Fruit fly (Drosophila melanogaster) whole organism, embryonic: ENCODE data around the gene Hs6st.

Experiments
- Asciz ChIP-seq: fragments of 200-800 bp; sonication (Bioruptor generic); optimal IDR thresholded peaks from 2 replicates; lab custom pipeline; 2017; ENCODE audit warnings: missing biosample characterization, mild to moderate bottlenecking, missing genetic modification characterization, missing genetic modification reagents
- Atf-2 ChIP-seq: fragments of 200-800 bp; sonication (Bioruptor generic); optimal IDR thresholded peaks from 2 replicates; lab custom pipeline; 2016; ENCODE audit warnings: missing biosample characterization, missing genetic modification characterization
- Atf6 ChIP-seq: fragments of 200-800 bp; sonication (Bioruptor generic); IDR thresholded peaks from 2 replicates; pipeline ENCODE4 v1.3.6; 2022; ENCODE audit warnings: missing biosample characterization, missing genetic modification characterization
- B-H2 ChIP-seq: fragments of 200-800 bp; sonication (Bioruptor generic); optimal IDR thresholded peaks from 2 replicates; lab custom pipeline; 2018; ENCODE audit warnings: missing biosample characterization, mild to moderate bottlenecking, missing genetic modification characterization
- CG10209 ChIP-seq: fragments of 200-800 bp; sonication (Bioruptor generic); optimal IDR thresholded peaks from 3 replicates; lab custom pipeline; 2017; ENCODE audit warnings: missing biosample characterization, mild to moderate bottlenecking, missing genetic modification characterization, missing genetic modification reagents
- CG10431 ChIP-seq: fragments of 200-800 bp; sonication (Bioruptor generic); optimal IDR thresholded peaks from 3 replicates; lab custom pipeline; 2018; ENCODE audit warnings: missing biosample characterization, mild to moderate bottlenecking, missing genetic modification characterization
- CG1233 ChIP-seq: fragments of 200-800 bp; sonication (Bioruptor generic); optimal IDR thresholded peaks from 4 replicates; lab custom pipeline; 2018; ENCODE audit warnings: missing biosample characterization, mild to moderate bottlenecking, missing genetic modification characterization
- CG15269 ChIP-seq: fragments of 200-800 bp; sonication (Bioruptor generic); optimal IDR thresholded peaks from 2 replicates; lab custom pipeline; 2018; ENCODE audit warnings: missing biosample characterization, mild to moderate bottlenecking, missing genetic modification characterization, moderate library complexity
- CG15514 ChIP-seq: fragments of 200-800 bp; sonication (Bioruptor generic); optimal IDR thresholded peaks from 3 replicates; lab custom pipeline; 2017; ENCODE audit warnings: missing biosample characterization, missing genetic modification characterization, mild to moderate bottlenecking, moderate library complexity, missing genetic modification reagents
- CG16813 ChIP-seq: fragments of 200-800 bp; sonication (Bioruptor generic); IDR thresholded peaks from 3 replicates; pipeline ENCODE4 v1.3.6; 2022; ENCODE audit warnings: missing biosample characterization, missing genetic modification characterization; ENCODE audit not compliant: partially characterized antibody
- CG18599 ChIP-seq: fragments of 200-800 bp; sonication (Bioruptor generic); optimal IDR thresholded peaks from 3 replicates; lab custom pipeline; 2017; ENCODE audit warnings: missing biosample characterization, missing genetic modification characterization, mild to moderate bottlenecking, moderate library complexity, missing genetic modification reagents
- CG2889 ChIP-seq: fragments of 200-800 bp; sonication (Bioruptor generic); IDR thresholded peaks from 3 replicates; pipeline ENCODE4 v1.3.6; 2022; ENCODE audit warnings: missing biosample characterization, missing genetic modification characterization
- CG30020 ChIP-seq: fragments of 200-800 bp; optimal IDR thresholded peaks from 2 replicates; lab custom pipeline; 2019; ENCODE audit warnings: missing biosample characterization, mild to moderate bottlenecking, missing genetic modification characterization, moderate library complexity
- CG30403 ChIP-seq: fragments of 200-800 bp; sonication (Bioruptor generic); optimal IDR thresholded peaks from 3 replicates; lab custom pipeline; 2016; ENCODE audit warnings: missing biosample characterization, missing genetic modification characterization
- CG31388 ChIP-seq: fragments of 200-800 bp; sonication (Bioruptor generic); optimal IDR thresholded peaks from 2 replicates; lab custom pipeline; 2016; ENCODE audit warnings: missing biosample characterization, missing genetic modification characterization
- CG32772 ChIP-seq: fragments of 200-800 bp; sonication (Bioruptor generic); IDR thresholded peaks from 2 replicates; pipeline ENCODE4 v1.3.6; 2022; ENCODE audit warnings: missing biosample characterization, missing genetic modification characterization
- CG34422 ChIP-seq: fragments of 200-800 bp; sonication (Bioruptor generic); IDR thresholded peaks from 3 replicates; pipeline ENCODE4 v1.3.6; 2022; ENCODE audit warnings: missing biosample characterization, missing genetic modification characterization
- CG6689 ChIP-seq: fragments of 200-800 bp; sonication (Bioruptor generic); IDR thresholded peaks from 2 replicates; pipeline ENCODE4 v1.3.6; 2022; ENCODE audit warnings: missing biosample characterization, missing genetic modification characterization
- Dbx ChIP-seq: fragments of 200-800 bp; sonication (Bioruptor generic); IDR thresholded peaks from 3 replicates; pipeline ENCODE4 v1.3.6; 2022; ENCODE audit warnings: missing biosample characterization, missing genetic modification characterization
- ERR ChIP-seq: fragments of 200-800 bp; sonication (Bioruptor generic); optimal IDR thresholded peaks from 2 replicates; lab custom pipeline; 2016; ENCODE audit warnings: missing biosample characterization, missing genetic modification characterization
- Fer2 ChIP-seq: fragments of 200-800 bp; sonication (Bioruptor generic); optimal IDR thresholded peaks from 2 replicates; lab custom pipeline; 2018; ENCODE audit warnings: missing biosample characterization, mild to moderate bottlenecking, missing genetic modification characterization, moderate library complexity
- HLHmδ ChIP-seq: fragments of 200-800 bp; sonication (Bioruptor generic); optimal IDR thresholded peaks from 2 replicates; lab custom pipeline; 2018; ENCODE audit warnings: missing biosample characterization, mild to moderate bottlenecking, missing genetic modification characterization, moderate library complexity
- Hr3 ChIP-seq: fragments of 200-800 bp; sonication (Bioruptor generic); optimal IDR thresholded peaks from 3 replicates; lab custom pipeline; 2016; ENCODE audit warnings: missing biosample characterization, missing genetic modification characterization
- Hr39 ChIP-seq: fragments of >200 bp; optimal IDR thresholded peaks from 2 replicates; lab custom pipeline; 2017
- Hr51 ChIP-seq, 2 experiments: fragments of 200-800 bp; sonication (Bioruptor generic); optimal IDR thresholded peaks; 2 replicates in 1 of 2; 3 replicates in 1 of 2; lab custom pipeline; 2016 to 2018; ENCODE audit warnings: missing biosample characterization in 2 of 2, missing genetic modification characterization in 2 of 2, mild to moderate bottlenecking in 1 of 2, moderate library complexity in 1 of 2
- NK7.1 ChIP-seq: fragments of 200-800 bp; sonication (Bioruptor generic); optimal IDR thresholded peaks from 3 replicates; lab custom pipeline; 2016; ENCODE audit warnings: missing biosample characterization, missing genetic modification characterization
- Oli ChIP-seq: fragments of 200-800 bp; sonication (Bioruptor generic); optimal IDR thresholded peaks from 2 replicates; lab custom pipeline; 2018; ENCODE audit warnings: missing biosample characterization, mild to moderate bottlenecking, missing genetic modification characterization, moderate library complexity
- Opbp ChIP-seq: fragments of 200-800 bp; sonication (Bioruptor generic); IDR thresholded peaks from 3 replicates; pipeline ENCODE4 v1.3.6; 2022; ENCODE audit warnings: missing biosample characterization, missing genetic modification characterization; ENCODE audit not compliant: partially characterized antibody
- Pdp1 ChIP-seq, 2 experiments: fragments of 200-800 bp; sonication (Bioruptor generic); optimal IDR thresholded peaks; 3 replicates each; lab custom pipeline; 2016; ENCODE audit warnings: missing biosample characterization in 2 of 2, missing genetic modification characterization in 2 of 2, mild to moderate bottlenecking in 1 of 2, moderate library complexity in 1 of 2
- Six4 ChIP-seq: fragments of 200-800 bp; sonication (Bioruptor generic); optimal IDR thresholded peaks from 2 replicates; lab custom pipeline; 2016; ENCODE audit warnings: missing biosample characterization, missing genetic modification characterization
- Stat92E ChIP-seq, 3 experiments: fragments of >200 bp in 2 of 3; fragments of 200-800 bp in 1 of 3; sonication (Bioruptor generic) in 1 of 3; optimal IDR thresholded peaks; 2 replicates each; lab custom pipeline; 2017 to 2019; ENCODE audit warnings: missing biosample characterization in 3 of 3, missing genetic modification characterization in 3 of 3, mild to moderate bottlenecking in 1 of 3, moderate library complexity in 1 of 3
- TFAM ChIP-seq: fragments of 200-800 bp; sonication (Bioruptor generic); optimal IDR thresholded peaks from 2 replicates; lab custom pipeline; 2017; ENCODE audit warnings: missing biosample characterization, missing genetic modification characterization, inconsistent platforms
- Usf ChIP-seq: fragments of 200-800 bp; sonication (Bioruptor generic); optimal IDR thresholded peaks from 2 replicates; lab custom pipeline; 2017; ENCODE audit warnings: missing genotype, missing biosample characterization, missing genetic modification characterization
- ac ChIP-seq: fragments of 200-800 bp; sonication (Bioruptor generic); optimal IDR thresholded peaks from 3 replicates; lab custom pipeline; 2017; ENCODE audit warnings: missing biosample characterization, mild to moderate bottlenecking, missing genetic modification characterization
- amos ChIP-seq: fragments of 200-800 bp; sonication (Bioruptor generic); IDR thresholded peaks from 2 replicates; pipeline ENCODE4 v1.3.6; 2022; ENCODE audit warnings: missing biosample characterization, missing genetic modification characterization; ENCODE audit not compliant: partially characterized antibody
- ap ChIP-seq: fragments of 200-800 bp; sonication (Bioruptor generic); IDR thresholded peaks from 2 replicates; pipeline ENCODE4 v1.3.6; 2022; ENCODE audit warnings: missing biosample characterization, missing genetic modification characterization
- btn ChIP-seq: fragments of 200-800 bp; sonication (Bioruptor generic); optimal IDR thresholded peaks from 2 replicates; lab custom pipeline; 2016; ENCODE audit warnings: missing biosample characterization, missing genetic modification characterization
- cad ChIP-seq: fragments of >200 bp; optimal IDR thresholded peaks from 2 replicates; lab custom pipeline; 2017; ENCODE audit warnings: missing biosample characterization, missing genetic modification characterization
- croc ChIP-seq: fragments of 200-800 bp; sonication (Bioruptor generic); conservative IDR thresholded peaks from 3 replicates; pipeline ENCODE4 v1.3.6; 2022; ENCODE audit warnings: missing biosample characterization, missing genetic modification characterization
- ham ChIP-seq: fragments of 200-800 bp; sonication (Bioruptor generic); IDR thresholded peaks from 2 replicates; pipeline ENCODE4 v1.3.6; 2022; ENCODE audit warnings: missing biosample characterization, missing genetic modification characterization
- hb ChIP-seq: fragments of 200-800 bp; sonication (Bioruptor generic); IDR thresholded peaks from 3 replicates; pipeline ENCODE4 v1.3.6; 2022; ENCODE audit warnings: missing biosample characterization, missing genetic modification characterization; ENCODE audit not compliant: partially characterized antibody
- nerfin-1 ChIP-seq: fragments of 200-800 bp; sonication (Bioruptor generic); optimal IDR thresholded peaks from 3 replicates; lab custom pipeline; 2019; ENCODE audit warnings: missing biosample characterization, mild to moderate bottlenecking, missing genetic modification characterization, moderate library complexity
- onecut ChIP-seq: fragments of 200-800 bp; sonication (Bioruptor generic); IDR thresholded peaks from 2 replicates; pipeline ENCODE4 v1.3.6; 2022; ENCODE audit warnings: missing biosample characterization, missing genetic modification characterization
- pan ChIP-seq, 4 experiments: fragments of >200 bp in 3 of 4; fragments of 200-800 bp in 1 of 4; sonication (Bioruptor generic) in 1 of 4; optimal IDR thresholded peaks in 3 of 4; IDR thresholded peaks in 1 of 4; 2 replicates each; pipeline versions ENCODE4 v1.3.6 to Lab custom; 2017 to 2022; ENCODE audit warnings: missing biosample characterization in 2 of 4, missing genetic modification characterization in 2 of 4, mixed read lengths in 1 of 4
- peb ChIP-seq: fragments of 200-800 bp; sonication (Bioruptor generic); IDR thresholded peaks from 2 replicates; pipeline ENCODE4 v1.3.6; 2022; ENCODE audit warnings: missing biosample characterization, missing genetic modification characterization
- pho ChIP-seq: fragments of 200-800 bp; sonication (Bioruptor generic); optimal IDR thresholded peaks from 2 replicates; lab custom pipeline; 2016; ENCODE audit warnings: missing biosample characterization, missing genetic modification characterization
- shn ChIP-seq: fragments of 200-800 bp; sonication (Bioruptor generic); optimal IDR thresholded peaks from 3 replicates; lab custom pipeline; 2016; ENCODE audit warnings: missing biosample characterization, missing genetic modification characterization
- slou ChIP-seq: fragments of 200-800 bp; sonication (Bioruptor generic); optimal IDR thresholded peaks from 3 replicates; lab custom pipeline; 2016; ENCODE audit warnings: missing biosample characterization, missing genetic modification characterization
- sug ChIP-seq: fragments of 200-800 bp; optimal IDR thresholded peaks from 2 replicates; lab custom pipeline; 2019; ENCODE audit warnings: missing biosample characterization, mild to moderate bottlenecking, missing genetic modification characterization, moderate library complexity
- tup ChIP-seq: fragments of 200-800 bp; sonication (Bioruptor generic); optimal IDR thresholded peaks from 2 replicates; lab custom pipeline; 2016; ENCODE audit warnings: missing biosample characterization, mild to moderate bottlenecking, missing genetic modification characterization, moderate library complexity

Gene Hs6st

DNA sequence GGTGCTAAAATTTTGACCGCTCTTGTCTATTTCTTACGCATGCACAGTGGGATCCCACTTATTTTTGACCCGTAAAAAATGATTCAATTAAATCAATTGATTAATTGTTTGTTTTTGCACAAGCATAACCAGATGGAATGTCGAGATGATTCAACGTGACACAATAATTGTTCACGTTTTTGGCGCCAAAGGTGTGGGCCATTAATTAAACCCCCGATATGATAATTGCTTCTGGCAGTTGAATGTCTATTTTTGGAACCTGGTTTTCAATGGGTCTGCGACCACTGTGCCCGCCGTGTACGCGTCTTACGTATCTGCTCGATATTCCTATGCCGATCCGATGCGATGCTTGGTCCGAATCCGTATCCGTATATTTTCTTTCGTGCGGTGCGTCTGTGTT is 116.3 kb downstream of the Hs6st start (continued):
- TF ChIP-seq CG16813 (GFP tag; lab: Robert Waterston, UW) (no peak), tup (GFP tag; lab: Kevin White, UChicago) (no peak), ham (GFP tag; lab: Robert Waterston, UW) (no peak), Fer2 (tag; lab: Kevin White, UChicago) (peak; percentile 17), CG15514 (GFP tag; lab: Kevin White, UChicago) (no peak), cad (GFP tag; lab: Kevin White, UChicago) (no peak), ERR (GFP tag; lab: Kevin White, UChicago) (peak; percentile 58), amos (no peak), CG34422 (GFP tag; lab: Robert Waterston, UW) (peak; percentile 83), nerfin-1 (tag; lab: Kevin White, UChicago) (peak; percentile 59), B-H2 (GFP tag; lab: Kevin White, UChicago) (peak; percentile 32), Six4 (GFP tag; lab: Kevin White, UChicago) (peak; percentile 72), CG31388 (GFP tag; lab: Kevin White, UChicago) (no peak), Hr3 (GFP tag; lab: Kevin White, UChicago) (peak; percentile 23), NK7.1 (no peak), Pdp1 (GFP tag; optimal IDR thresholded peaks at IDR 0.05; lab: Kevin White, UChicago) (peak; percentile 81 to 85), pan (optimal IDR thresholded peaks at IDR 0.05; lab: Kevin White, UChicago) (no peak), pan (GFP tag; optimal IDR thresholded peaks at IDR 0.05 in 1 of 2, IDR thresholded peaks at IDR 0.05 in 1 of 2) (peak in 1 of 2 experiments; percentile 84), CG30403 (GFP tag; lab: Kevin White, UChicago) (peak; percentile 66), btn (GFP tag; lab: Kevin White, UChicago) (peak; percentile 51), CG6689 (GFP tag; lab: Robert Waterston, UW) (peak; percentile 81), Hr51 (GFP tag; optimal IDR thresholded peaks at IDR 0.05; lab: Kevin White, UChicago) (peak; percentile 11 to 76), CG18599 (peak; percentile 78), CG32772 (peak; percentile 66), slou (GFP tag; lab: Kevin White, UChicago) (peak; percentile 24), onecut (GFP tag; lab: Robert Waterston, UW) (peak; percentile 65), sug (peak; percentile 58), CG15269 (tag; lab: Kevin White, UChicago) (peak; percentile 74), Atf6 (GFP tag; lab: Robert Waterston, UW) (peak; percentile 75; the same call in 1 of the 2 replicates), HLHmδ (no peak), Atf-2 (peak; percentile 69), CG10209 (GFP tag; lab: Kevin White, UChicago) (peak; percentile 59), Opbp (GFP tag; lab: Robert Waterston, UW) (no peak), peb (GFP tag; lab: Robert Waterston, UW) (peak; percentile 72), Hr39 (lab: Kevin White, UChicago) (no peak), croc (GFP tag; lab: Robert Waterston, UW) (peak; percentile 59), ap (peak; percentile 57), ac (GFP tag; lab: Kevin White, UChicago) (peak; percentile 7), CG10431 (GFP tag; lab: Kevin White, UChicago) (no peak), TFAM (GFP tag; lab: Kevin White, UChicago) (no peak), Stat92E (GFP tag; optimal IDR thresholded peaks at IDR 0.05; lab: Kevin White, UChicago) (no peak), CG1233 (peak; percentile 46), shn (GFP tag; lab: Kevin White, UChicago) (peak; percentile 75), CG2889 (GFP tag; lab: Robert Waterston, UW) (no peak), pho (GFP tag; lab: Kevin White, UChicago) (peak; percentile 14), CG30020 (tag; lab: Kevin White, UChicago) (no peak), Oli (tag; lab: Kevin White, UChicago) (peak; percentile 77), Asciz (GFP tag; lab: Kevin White, UChicago) (peak; percentile 63), hb (GFP tag; lab: Robert Waterston, UW) (no peak), Dbx (GFP tag; lab: Robert Waterston, UW) (peak; percentile 66; the same call in 1 of the 3 replicates), Usf (GFP tag; lab: Kevin White, UChicago) (peak; percentile 28)
